Worm (Caenorhabditis elegans): ENCODE data around the gene pqn-8.

- TF ChIP-seq flt-1 (GFP tag; IDR thresholded peaks at IDR 0.05) = no peak
- TF ChIP-seq ref-1 (GFP tag; conservative IDR thresholded peaks at IDR 0.05) = no peak
- no peak for TF ChIP-seq T22C8.4 (GFP tag; IDR thresholded peaks at IDR 0.05)
These were observed at the start of gene pqn-8 for ce11 chrIII:9997890-9998289.
